Worm (Caenorhabditis elegans) whole organism, L3 larva: Measurements from ENCODE around the gene kin-24.

ENCODE experiments used
- ZK546.5 ChIP-seq: sonication (generic microtip); optimal IDR thresholded peaks from 2 replicates; lab custom pipeline; 2017; ENCODE audit warnings: missing biosample characterization, missing genetic modification characterization
- nfya-1 ChIP-seq: sonication (generic microtip); optimal IDR thresholded peaks from 2 replicates; lab custom pipeline; 2017; ENCODE audit warnings: missing genetic modification characterization, mild to moderate bottlenecking, missing compliant biosample characterization, antibody characterized with exemption, moderate library complexity; ENCODE audit not compliant: insufficient read depth

DNA sequence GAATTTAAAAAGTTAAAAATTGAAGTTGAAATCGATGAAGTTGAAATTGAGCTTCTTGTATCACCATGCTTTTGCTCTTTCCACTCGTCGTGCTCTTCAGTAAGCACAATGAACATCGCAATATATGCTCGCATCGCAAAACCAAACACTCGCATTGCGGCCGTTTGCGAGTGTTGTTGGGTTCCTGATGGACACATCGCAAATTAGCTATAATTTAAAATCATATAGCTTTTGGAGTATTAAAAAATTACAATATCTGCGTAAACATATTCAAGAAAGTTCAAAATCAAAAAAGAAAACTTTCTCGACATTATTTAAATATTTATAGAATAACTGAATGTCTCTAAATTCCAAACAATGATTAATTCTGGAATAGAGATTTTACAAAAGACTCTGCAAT is 1.2 kb upstream of the kin-24 start, which contains the start of gene K07F5.17:
- no peak for TF ChIP-seq nfya-1 (tag; lab: Kevin White, UChicago)
- TF ChIP-seq ZK546.5 (tag; lab: Kevin White, UChicago), result no peak
